Fruit fly (Drosophila melanogaster) whole organism, embryonic: ENCODE results near the gene CG18545.
A peak's percentile ranks its signal among the peaks of the same experiment; 100 is the strongest.

ENCODE experiments used
- Atf3 ChIP-seq: fragments of 200-800 bp; sonication (Bioruptor generic); optimal IDR thresholded peaks from 3 replicates; lab custom pipeline; 2016; ENCODE audit warnings: missing biosample characterization, missing genetic modification characterization
- Bteb2 ChIP-seq: fragments of 200-800 bp; sonication (Bioruptor generic); optimal IDR thresholded peaks from 2 replicates; lab custom pipeline; 2016; ENCODE audit warnings: missing biosample characterization, missing genetic modification characterization
- CG10543 ChIP-seq: fragments of 200-800 bp; sonication (Bioruptor generic); optimal IDR thresholded peaks from 3 replicates; lab custom pipeline; 2017; ENCODE audit warnings: missing biosample characterization, mild to moderate bottlenecking, missing genetic modification characterization, moderate library complexity
- CG10565 ChIP-seq: fragments of 200-800 bp; sonication (Bioruptor generic); optimal IDR thresholded peaks from 3 replicates; lab custom pipeline; 2016; ENCODE audit warnings: missing biosample characterization, mild to moderate bottlenecking, missing genetic modification characterization
- CG12236 ChIP-seq: fragments of 200-800 bp; sonication (Bioruptor generic); optimal IDR thresholded peaks from 2 replicates; lab custom pipeline; 2016; ENCODE audit warnings: missing biosample characterization, missing genetic modification characterization
- CG1647 ChIP-seq: fragments of 200-800 bp; sonication (Bioruptor generic); optimal IDR thresholded peaks from 3 replicates; lab custom pipeline; 2016; ENCODE audit warnings: missing biosample characterization, missing genetic modification characterization
- CG16779 ChIP-seq: fragments of 200-800 bp; sonication (Bioruptor generic); IDR thresholded peaks from 2 replicates; pipeline ENCODE4 v1.3.6; 2022; ENCODE audit warnings: missing biosample characterization, missing genetic modification characterization
- CG17385 ChIP-seq: fragments of 200-800 bp; sonication (Bioruptor generic); optimal IDR thresholded peaks from 3 replicates; lab custom pipeline; 2018; ENCODE audit warnings: missing biosample characterization, mild to moderate bottlenecking, missing genetic modification characterization
- CG4854 ChIP-seq: fragments of 200-800 bp; sonication (Bioruptor generic); optimal IDR thresholded peaks from 2 replicates; lab custom pipeline; 2016; ENCODE audit warnings: missing biosample characterization, missing genetic modification characterization, inconsistent platforms
- CG6813 ChIP-seq: fragments of 200-800 bp; sonication (Bioruptor generic); optimal IDR thresholded peaks from 2 replicates; lab custom pipeline; 2017; ENCODE audit warnings: missing biosample characterization, missing genetic modification characterization, mild to moderate bottlenecking, moderate library complexity, missing genetic modification reagents
- CG7556 ChIP-seq: fragments of 200-800 bp; sonication (Bioruptor generic); optimal IDR thresholded peaks from 2 replicates; lab custom pipeline; 2017; ENCODE audit warnings: missing biosample characterization, mild to moderate bottlenecking, missing genetic modification characterization
- CG7786 ChIP-seq: fragments of 200-800 bp; sonication (Bioruptor generic); optimal IDR thresholded peaks from 2 replicates; lab custom pipeline; 2016; ENCODE audit warnings: missing biosample characterization, missing genetic modification characterization
- CG8089 ChIP-seq: fragments of 200-800 bp; sonication (Bioruptor generic); optimal IDR thresholded peaks from 3 replicates; lab custom pipeline; 2016; ENCODE audit warnings: missing biosample characterization, missing genetic modification characterization
- CG8281 ChIP-seq: fragments of 200-800 bp; sonication (Bioruptor generic); optimal IDR thresholded peaks from 2 replicates; lab custom pipeline; 2018; ENCODE audit warnings: missing biosample characterization, mild to moderate bottlenecking, missing genetic modification characterization, moderate library complexity
- CG8388 ChIP-seq: fragments of 200-800 bp; sonication (Bioruptor generic); optimal IDR thresholded peaks from 2 replicates; lab custom pipeline; 2019; ENCODE audit warnings: missing biosample characterization, mild to moderate bottlenecking, missing genetic modification characterization, moderate library complexity
- CG9727 ChIP-seq: fragments of 200-800 bp; sonication (Bioruptor generic); optimal IDR thresholded peaks from 3 replicates; lab custom pipeline; 2017; ENCODE audit warnings: missing biosample characterization, mild to moderate bottlenecking, missing genetic modification characterization
- CG9817 ChIP-seq: fragments of 200-800 bp; sonication (Bioruptor generic); optimal IDR thresholded peaks from 2 replicates; lab custom pipeline; 2018; ENCODE audit warnings: missing biosample characterization, mild to moderate bottlenecking, missing genetic modification characterization, moderate library complexity
- Chrac-16 ChIP-seq: fragments of 200-800 bp; sonication (Bioruptor generic); optimal IDR thresholded peaks from 3 replicates; lab custom pipeline; 2016; ENCODE audit warnings: missing biosample characterization, missing genetic modification characterization
- Dek ChIP-seq: fragments of 200-800 bp; sonication (Bioruptor generic); optimal IDR thresholded peaks from 3 replicates; lab custom pipeline; 2019; ENCODE audit warnings: missing biosample characterization, mild to moderate bottlenecking, missing genetic modification characterization, moderate library complexity
- Doc3 ChIP-seq: fragments of 200-800 bp; sonication (Bioruptor generic); IDR thresholded peaks from 3 replicates; pipeline ENCODE4 v1.3.6; 2022; ENCODE audit warnings: missing biosample characterization, missing genetic modification characterization; ENCODE audit not compliant: partially characterized antibody
- Dref ChIP-seq: fragments of 200-800 bp; sonication (Bioruptor generic); IDR thresholded peaks from 2 replicates; pipeline ENCODE4 v1.3.6; 2022; ENCODE audit warnings: missing biosample characterization, missing genetic modification characterization
- Drgx ChIP-seq: fragments of 200-800 bp; sonication (Bioruptor generic); IDR thresholded peaks from 2 replicates; pipeline ENCODE4 v1.3.6; 2022; ENCODE audit warnings: missing biosample characterization, missing genetic modification characterization
- Ets97D ChIP-seq: fragments of 200-800 bp; sonication (Bioruptor generic); optimal IDR thresholded peaks from 3 replicates; lab custom pipeline; 2016; ENCODE audit warnings: missing biosample characterization, missing genetic modification characterization
- HmgZ ChIP-seq: fragments of 200-800 bp; sonication (Bioruptor generic); optimal IDR thresholded peaks from 2 replicates; lab custom pipeline; 2018; ENCODE audit warnings: missing biosample characterization, mild to moderate bottlenecking, missing genetic modification characterization
- Myb ChIP-seq: fragments of 200-800 bp; sonication (Bioruptor generic); optimal IDR thresholded peaks from 2 replicates; lab custom pipeline; 2016; ENCODE audit warnings: missing biosample characterization, missing genetic modification characterization
- Oli ChIP-seq: fragments of 200-800 bp; sonication (Bioruptor generic); optimal IDR thresholded peaks from 2 replicates; lab custom pipeline; 2018; ENCODE audit warnings: missing biosample characterization, mild to moderate bottlenecking, missing genetic modification characterization, moderate library complexity
- Opbp ChIP-seq: fragments of 200-800 bp; sonication (Bioruptor generic); IDR thresholded peaks from 3 replicates; pipeline ENCODE4 v1.3.6; 2022; ENCODE audit warnings: missing biosample characterization, missing genetic modification characterization; ENCODE audit not compliant: partially characterized antibody
- Six4 ChIP-seq: fragments of 200-800 bp; sonication (Bioruptor generic); optimal IDR thresholded peaks from 2 replicates; lab custom pipeline; 2016; ENCODE audit warnings: missing biosample characterization, missing genetic modification characterization
- Usf ChIP-seq: fragments of 200-800 bp; sonication (Bioruptor generic); optimal IDR thresholded peaks from 2 replicates; lab custom pipeline; 2017; ENCODE audit warnings: missing genotype, missing biosample characterization, missing genetic modification characterization
- br ChIP-seq: fragments of >200 bp; optimal IDR thresholded peaks from 2 replicates; lab custom pipeline; 2017
- cas ChIP-seq: fragments of 200-800 bp; sonication (Bioruptor generic); IDR thresholded peaks from 2 replicates; pipeline ENCODE4 v1.3.6; 2022; ENCODE audit warnings: missing biosample characterization, missing genetic modification characterization
- caup ChIP-seq: fragments of 200-800 bp; sonication (Bioruptor generic); optimal IDR thresholded peaks from 3 replicates; lab custom pipeline; 2017; ENCODE audit warnings: missing biosample characterization, mild to moderate bottlenecking, missing genetic modification characterization, moderate library complexity; ENCODE audit not compliant: severe bottlenecking
- cg ChIP-seq: fragments of 200-800 bp; sonication (Bioruptor generic); optimal IDR thresholded peaks from 3 replicates; lab custom pipeline; 2019; ENCODE audit warnings: missing biosample characterization, mild to moderate bottlenecking, missing genetic modification characterization, moderate library complexity
- dan ChIP-seq: fragments of 200-800 bp; sonication (Bioruptor generic); IDR thresholded peaks from 2 replicates; pipeline ENCODE4 v1.3.6; 2022; ENCODE audit warnings: missing biosample characterization, missing genetic modification characterization
- grau ChIP-seq: fragments of 200-800 bp; optimal IDR thresholded peaks from 3 replicates; lab custom pipeline; 2019; ENCODE audit warnings: missing biosample characterization, mild to moderate bottlenecking, missing genetic modification characterization, moderate library complexity
- jumu ChIP-seq: fragments of 200-800 bp; sonication (Bioruptor generic); optimal IDR thresholded peaks from 3 replicates; lab custom pipeline; 2016; ENCODE audit warnings: missing biosample characterization, missing genetic modification characterization
- kah ChIP-seq: fragments of 200-800 bp; sonication (Bioruptor generic); optimal IDR thresholded peaks from 2 replicates; lab custom pipeline; 2018; ENCODE audit warnings: missing biosample characterization, mild to moderate bottlenecking, missing genetic modification characterization
- luna ChIP-seq: fragments of 200-800 bp; sonication (Bioruptor generic); optimal IDR thresholded peaks from 2 replicates; lab custom pipeline; 2016; ENCODE audit warnings: missing biosample characterization, missing genetic modification characterization
- mam ChIP-seq: fragments of 200-800 bp; sonication (Bioruptor generic); optimal IDR thresholded peaks from 3 replicates; lab custom pipeline; 2016; ENCODE audit warnings: missing biosample characterization, missing genetic modification characterization
- pan ChIP-seq, 4 experiments: fragments of >200 bp in 3 of 4; fragments of 200-800 bp in 1 of 4; sonication (Bioruptor generic) in 1 of 4; optimal IDR thresholded peaks in 3 of 4; IDR thresholded peaks in 1 of 4; 2 replicates each; pipeline versions ENCODE4 v1.3.6 to Lab custom; 2017 to 2022; ENCODE audit warnings: missing biosample characterization in 2 of 4, missing genetic modification characterization in 2 of 4, mixed read lengths in 1 of 4
- repo ChIP-seq: fragments of 200-800 bp; sonication (Bioruptor generic); optimal IDR thresholded peaks from 2 replicates; lab custom pipeline; 2016; ENCODE audit warnings: missing biosample characterization, missing genetic modification characterization
- run ChIP-seq: fragments of 200-800 bp; sonication (Bioruptor generic); optimal IDR thresholded peaks from 3 replicates; lab custom pipeline; 2018; ENCODE audit warnings: missing biosample characterization, mild to moderate bottlenecking, missing genetic modification characterization
- sna ChIP-seq: fragments of 200-800 bp; sonication (Bioruptor generic); IDR thresholded peaks from 2 replicates; pipeline ENCODE4 v1.3.6; 2022; ENCODE audit warnings: missing biosample characterization, missing genetic modification characterization; ENCODE audit not compliant: partially characterized antibody
- sqz ChIP-seq: fragments of 200-800 bp; sonication (Bioruptor generic); optimal IDR thresholded peaks from 3 replicates; lab custom pipeline; 2018; ENCODE audit warnings: missing biosample characterization, mild to moderate bottlenecking, missing genetic modification characterization
- sr ChIP-seq: fragments of 200-800 bp; sonication (Bioruptor generic); IDR thresholded peaks from 3 replicates; pipeline ENCODE4 v1.3.6; 2022; ENCODE audit warnings: missing biosample characterization, missing genetic modification characterization
- tgo ChIP-seq: fragments of 200-800 bp; sonication (Bioruptor generic); IDR thresholded peaks from 3 replicates; pipeline ENCODE4 v1.3.6; 2022; ENCODE audit warnings: missing biosample characterization, missing genetic modification characterization
- trh ChIP-seq: fragments of 200-800 bp; sonication (Bioruptor generic); optimal IDR thresholded peaks from 2 replicates; lab custom pipeline; 2016; ENCODE audit warnings: missing biosample characterization, missing genetic modification characterization
- ttk ChIP-seq: fragments of 200-800 bp; sonication (Bioruptor generic); IDR thresholded peaks from 2 replicates; pipeline ENCODE4 v2.1.2; 2022; ENCODE audit warnings: missing biosample characterization, missing genetic modification characterization
- unc-4 ChIP-seq: fragments of 200-800 bp; sonication (Bioruptor generic); IDR thresholded peaks from 2 replicates; pipeline ENCODE4 v1.3.6; 2022; ENCODE audit warnings: missing biosample characterization, missing genetic modification characterization; ENCODE audit not compliant: partially characterized antibody
- wor ChIP-seq: fragments of 200-800 bp; sonication (Bioruptor generic); IDR thresholded peaks from 2 replicates; pipeline ENCODE4 v1.3.6; 2022; ENCODE audit warnings: missing biosample characterization, missing genetic modification characterization

CG18545 gene

dm6 chr3R:10332823-10333263 lies 7.9 kb upstream of the CG18545 start, which contains the start of gene sle:
TSS of gene sle (plus strand) at chr3R:10333115.
- TF ChIP-seq jumu (no peak), Six4 (peak; percentile 9), cas (no peak), grau (tag; lab: Kevin White, UChicago) (peak; percentile 53), sqz (GFP tag; lab: Kevin White, UChicago) (no peak), luna (no peak), caup (GFP tag; lab: Kevin White, UChicago) (no peak), mam (GFP tag; lab: Kevin White, UChicago) (peak; percentile 66), CG7556 (no peak), CG8388 (GFP tag; lab: Kevin White, UChicago) (peak; percentile 19), Dek (no peak), run (tag; lab: Kevin White, UChicago) (no peak), CG6813 (no peak), Atf3 (peak; percentile 5), CG8281 (tag; lab: Kevin White, UChicago) (no peak), repo (GFP tag; lab: Kevin White, UChicago) (peak; percentile 42), pan (optimal IDR thresholded peaks at IDR 0.05; lab: Kevin White, UChicago) (no peak), pan (GFP tag; optimal IDR thresholded peaks at IDR 0.05 in 1 of 2, IDR thresholded peaks at IDR 0.05 in 1 of 2) (peak in 1 of 2 experiments; percentile 49), Chrac-16 (GFP tag; lab: Kevin White, UChicago) (peak; percentile 26), Bteb2 (GFP tag; lab: Kevin White, UChicago) (peak; percentile 66), cg (no peak), CG17385 (GFP tag; lab: Kevin White, UChicago) (peak; percentile 78), CG4854 (GFP tag; lab: Kevin White, UChicago) (peak; percentile 54), CG9727 (GFP tag; lab: Kevin White, UChicago) (peak; percentile 34), tgo (0 out of 3 replicates have a peak, but pooled peaks have one; percentile 17), CG1647 (GFP tag; lab: Kevin White, UChicago) (peak; percentile 35), sr (GFP tag; lab: Robert Waterston, UW) (no peak), CG7786 (GFP tag; lab: Kevin White, UChicago) (peak; percentile 64), CG12236 (GFP tag; lab: Kevin White, UChicago) (peak; percentile 24), Oli (peak; percentile 27), Dref (GFP tag; lab: Robert Waterston, UW) (peak; percentile 68), Doc3 (peak; percentile 43; the same call in 1 of the 3 replicates), sna (no peak), ttk (GFP tag; lab: Robert Waterston, UW) (no peak), CG10543 (GFP tag; lab: Kevin White, UChicago) (peak; percentile 48), Myb (GFP tag; lab: Kevin White, UChicago) (peak; percentile 99), CG16779 (GFP tag; lab: Robert Waterston, UW) (no peak), Drgx (GFP tag; lab: Robert Waterston, UW) (no peak), CG9817 (tag; lab: Kevin White, UChicago) (peak; percentile 32), Opbp (GFP tag; lab: Robert Waterston, UW) (peak; percentile 49; the same call in 2 of the 3 replicates), trh (GFP tag; lab: Kevin White, UChicago) (no peak), br (lab: Kevin White, UChicago) (no peak), HmgZ (tag; lab: Kevin White, UChicago) (peak; percentile 90), wor (no peak), CG8089 (peak; percentile 26), CG10565 (GFP tag; lab: Kevin White, UChicago) (no peak), kah (GFP tag; lab: Kevin White, UChicago) (no peak), unc-4 (GFP tag; lab: Robert Waterston, UW) (peak; percentile 44; the same call in 1 of the 2 replicates), Usf (GFP tag; lab: Kevin White, UChicago) (no peak), dan (GFP tag; lab: Robert Waterston, UW) (no peak), Ets97D (GFP tag; lab: Kevin White, UChicago) (peak; percentile 79)
